Worm (Caenorhabditis elegans) whole organism, L2 larva: ENCODE measurements around the gene nlf-1.

Experiments used
- ceh-16 ChIP-seq: fragments of 150-350 bp; optimal IDR thresholded peaks from 2 replicates; lab custom pipeline; 2014; ENCODE audit warnings: missing biosample characterization, missing genetic modification characterization
- elt-3 ChIP-seq: sonication (generic microtip); optimal IDR thresholded peaks from 2 replicates; lab custom pipeline; 2017; ENCODE audit warnings: missing biosample characterization, missing genetic modification characterization
- fos-1 ChIP-seq: fragments of 150-350 bp; optimal IDR thresholded peaks from 2 replicates; lab custom pipeline; 2014; ENCODE audit warnings: missing biosample characterization, missing genetic modification characterization
- lsy-2 ChIP-seq, 2 experiments: fragments of 150-350 bp in 1 of 2; sonication (generic microtip) in 1 of 2; optimal IDR thresholded peaks; 2 replicates each; lab custom pipeline; 2014 to 2017; ENCODE audit warnings: missing biosample characterization in 2 of 2, missing genetic modification characterization in 2 of 2
- nhr-129 ChIP-seq: fragments of 150-350 bp; optimal IDR thresholded peaks from 2 replicates; lab custom pipeline; 2014; ENCODE audit warnings: missing biosample characterization, missing genetic modification characterization
- nhr-237 ChIP-seq: fragments of 150-350 bp; optimal IDR thresholded peaks from 2 replicates; lab custom pipeline; 2014; ENCODE audit warnings: missing biosample characterization, missing genetic modification characterization
- nhr-25 ChIP-seq: fragments of 150-350 bp; sonication (generic microtip); optimal IDR thresholded peaks from 3 replicates; lab custom pipeline; 2014; ENCODE audit warnings: missing biosample characterization, missing genetic modification characterization
- skn-1 ChIP-seq: sonication (generic microtip); optimal IDR thresholded peaks from 2 replicates; lab custom pipeline; 2017; ENCODE audit warnings: missing biosample characterization, missing genetic modification characterization
- unc-55 ChIP-seq: fragments of 150-350 bp; sonication (generic microtip); optimal IDR thresholded peaks from 3 replicates; lab custom pipeline; 2014; ENCODE audit warnings: missing biosample characterization, missing genetic modification reagents, missing genetic modification characterization
- ztf-1 ChIP-seq: fragments of 200-800 bp; sonication (Bioruptor generic); conservative IDR thresholded peaks from 2 replicates; pipeline ENCODE4 v1.3.6; 2022; ENCODE audit warnings: missing genetic modification characterization, missing compliant biosample characterization

DNA sequence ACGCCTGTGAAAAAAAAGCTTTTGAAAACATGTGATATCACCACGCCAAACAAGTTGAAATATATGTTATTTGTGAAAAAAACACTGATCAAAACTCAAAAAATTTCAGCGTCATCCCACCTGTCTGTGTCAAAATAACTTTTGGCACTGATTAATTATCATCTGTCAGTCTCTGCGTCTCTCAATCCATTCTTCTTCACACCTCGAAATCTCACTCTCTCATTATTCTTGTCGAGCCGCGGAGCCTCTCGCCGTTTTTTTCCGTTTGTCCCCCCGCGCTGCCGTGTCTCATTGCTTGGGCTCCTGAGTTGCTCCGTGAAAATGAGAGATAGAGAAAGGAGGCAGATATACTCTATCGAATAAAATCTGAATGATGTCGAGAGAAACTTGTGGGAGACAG, 33.7 kb upstream of the nlf-1 start:
- TF ChIP-seq skn-1 = no peak
- no peak for TF ChIP-seq nhr-237
- no peak for TF ChIP-seq ztf-1 (GFP tag; lab: Robert Waterston, UW)
- peak; percentile 51 for TF ChIP-seq nhr-129 (tag; lab: Kevin White, UChicago)
- no peak for TF ChIP-seq nhr-25 (tag; lab: Kevin White, UChicago)
- no peak for TF ChIP-seq fos-1
- no peak for TF ChIP-seq unc-55 (GFP tag; lab: Kevin White, UChicago)
- TF ChIP-seq elt-3 (tag; lab: Kevin White, UChicago) = no peak
- TF ChIP-seq ceh-16 (tag; lab: Kevin White, UChicago) = no peak
- peak in 1 of 2 experiments; percentile 24 for TF ChIP-seq lsy-2 (tag; optimal IDR thresholded peaks at IDR 0.05; lab: Kevin White, UChicago)
